Worm (Caenorhabditis elegans) whole organism, late embryonic: ENCODE data around the gene R12B2.3.

ENCODE experiments used
- ama-1 ChIP-seq: fragments of 150-350 bp; optimal IDR thresholded peaks from 2 replicates; lab custom pipeline; 2014
- fkh-10 ChIP-seq: fragments of 150-350 bp; optimal IDR thresholded peaks from 2 replicates; lab custom pipeline; 2014; ENCODE audit warnings: missing biosample characterization, missing genetic modification reagents, missing genetic modification characterization
- lim-6 ChIP-seq: sonication (generic microtip); optimal IDR thresholded peaks from 2 replicates; lab custom pipeline; 2016; ENCODE audit warnings: missing genetic modification characterization, missing compliant biosample characterization
- unc-55 ChIP-seq: sonication (generic microtip); optimal IDR thresholded peaks from 2 replicates; lab custom pipeline; 2017; ENCODE audit warnings: missing biosample characterization, missing genetic modification reagents, missing genetic modification characterization

DNA sequence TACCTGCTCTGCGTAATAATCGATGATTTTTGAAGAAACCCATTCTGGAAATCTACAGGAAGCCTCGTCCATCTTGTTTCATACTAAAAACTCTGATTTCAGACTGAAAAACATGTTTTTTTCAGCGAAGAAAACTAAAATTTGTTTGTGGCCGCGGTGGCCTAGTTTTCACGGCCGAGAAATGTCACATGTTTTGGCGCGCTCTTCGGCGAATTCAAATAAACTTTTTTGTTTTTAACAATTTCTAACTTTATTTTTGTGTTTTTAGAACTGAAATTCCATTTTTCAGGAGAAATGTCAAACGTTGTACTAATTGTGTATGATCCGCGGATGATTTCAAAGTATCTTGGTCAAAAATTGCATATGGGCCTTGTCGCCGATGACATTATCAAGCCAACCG lies 2.4 kb upstream of the R12B2.3 start, which contains the start of the genes polq-1 and him-10:
- no peak for TF ChIP-seq lim-6 (tag; lab: Kevin White, UChicago)
- no peak for TF ChIP-seq ama-1
- TF ChIP-seq fkh-10 (GFP tag; lab: Kevin White, UChicago), result no peak
- no peak for TF ChIP-seq unc-55 (GFP tag; lab: Kevin White, UChicago)
